Worm (Caenorhabditis elegans): Measurements from ENCODE around the gene D1079.1.

DNA sequence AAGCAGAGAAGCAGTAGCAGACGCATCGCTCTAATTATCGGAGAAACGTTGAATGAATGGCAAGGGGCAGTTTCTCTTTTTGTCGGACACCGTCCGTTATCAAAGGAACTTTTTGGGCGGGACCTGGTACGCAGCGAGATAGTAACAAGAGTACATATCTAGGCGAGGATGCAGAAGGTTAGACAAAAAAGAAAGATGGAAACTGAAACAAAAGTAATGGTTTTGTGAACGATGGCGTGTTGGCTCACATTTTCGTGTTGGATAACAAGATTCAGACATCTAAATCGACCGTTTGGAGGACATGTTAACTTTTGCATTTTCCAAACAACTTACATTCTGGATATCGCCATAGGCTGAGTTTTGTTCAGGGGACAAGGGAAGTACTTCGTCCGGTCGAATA, 45.5 kb upstream of the D1079.1 start, which contains the start of gene F14H12.6:
- TF ChIP-seq dve-1 (tag; optimal IDR thresholded peaks at IDR 0.05) (no peak), sox-2 (GFP tag; IDR thresholded peaks at IDR 0.05) (no peak), C38D4.7 (GFP tag; optimal IDR thresholded peaks at IDR 0.05) (no peak)

Measured in whole organism, late embryonic.